Worm (Caenorhabditis elegans) whole organism, L4 larva: ENCODE data around the gene F31D4.2.

Source experiments
- R02D3.7 ChIP-seq: fragments of 150-350 bp; sonication (generic microtip); optimal IDR thresholded peaks from 3 replicates; lab custom pipeline; 2014; ENCODE audit warnings: missing biosample characterization, missing genetic modification characterization
- egl-27 ChIP-seq: sonication (generic microtip); optimal IDR thresholded peaks from 3 replicates; lab custom pipeline; 2017; ENCODE audit warnings: missing biosample characterization, missing genetic modification reagents, missing genetic modification characterization
- egl-43 ChIP-seq: fragments of 200-800 bp; sonication (Bioruptor generic); IDR thresholded peaks from 2 replicates; pipeline ENCODE4 v1.3.6; 2022; ENCODE audit warnings: missing genetic modification reagents, missing genetic modification characterization, missing compliant biosample characterization
- fos-1 ChIP-seq: fragments of 150-350 bp; optimal IDR thresholded peaks from 2 replicates; lab custom pipeline; 2014; ENCODE audit warnings: missing biosample characterization, missing genetic modification characterization
- lsy-2 ChIP-seq, 2 experiments: fragments of 150-350 bp in 1 of 2; sonication (generic microtip) in 1 of 2; optimal IDR thresholded peaks; 2 replicates each; lab custom pipeline; 2014 to 2017; ENCODE audit warnings: missing biosample characterization in 2 of 2, missing genetic modification characterization in 2 of 2
- mdl-1 ChIP-seq, 2 experiments: fragments of 150-350 bp in 1 of 2; sonication (generic microtip) in 1 of 2; optimal IDR thresholded peaks; 2 replicates each; lab custom pipeline; 2014 to 2017; ENCODE audit warnings: missing biosample characterization in 2 of 2, missing genetic modification characterization in 2 of 2
- nhr-76 ChIP-seq: fragments of 150-350 bp; optimal IDR thresholded peaks from 2 replicates; lab custom pipeline; 2014; ENCODE audit warnings: missing biosample characterization, missing genetic modification characterization
- pha-4 ChIP-seq, 2 experiments: fragments of 150-350 bp in 1 of 2; fragments of 200-800 bp in 1 of 2; sonication (Bioruptor generic) in 1 of 2; IDR thresholded peaks in 1 of 2; optimal IDR thresholded peaks in 1 of 2; 2 replicates each; pipeline versions ENCODE4 v1.3.6 to Lab custom; 2014 to 2022; ENCODE audit warnings: missing genetic modification characterization in 2 of 2, missing genetic modification reagents in 2 of 2, missing biosample characterization in 1 of 2, missing compliant biosample characterization in 1 of 2
- pqm-1 ChIP-seq: sonication (generic microtip); optimal IDR thresholded peaks from 2 replicates; lab custom pipeline; 2017; ENCODE audit warnings: missing biosample characterization, missing genetic modification characterization
- skn-1 ChIP-seq: fragments of 150-350 bp; optimal IDR thresholded peaks from 2 replicates; lab custom pipeline; 2014; ENCODE audit warnings: missing biosample characterization, missing genetic modification characterization

DNA sequence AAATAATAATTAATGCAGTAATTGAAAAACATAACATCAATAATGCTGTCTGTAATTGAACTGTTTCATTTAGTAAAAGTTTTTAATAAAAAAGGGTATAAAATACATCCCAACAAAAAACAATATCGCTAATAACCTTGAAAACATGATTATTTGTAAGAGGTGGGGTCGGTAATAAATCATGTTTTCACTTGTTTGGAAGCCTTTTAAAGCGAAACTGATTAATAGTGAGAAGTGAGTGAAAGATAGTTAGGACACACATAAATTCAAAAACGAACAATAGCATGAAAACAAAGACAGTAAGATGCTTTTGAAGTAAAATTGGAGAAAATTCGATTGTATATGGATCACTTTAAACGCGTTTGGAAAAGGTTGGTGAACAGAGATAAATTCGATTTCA lies 15.7 kb upstream of the F31D4.2 start, which contains the start of gene try-4:
- TF ChIP-seq nhr-76 (no peak), lsy-2 (tag; optimal IDR thresholded peaks at IDR 0.05; lab: Kevin White, UChicago) (no peak), egl-43 (GFP tag; lab: Robert Waterston, UW) (no peak), fos-1 (tag; lab: Kevin White, UChicago) (no peak), R02D3.7 (tag; lab: Kevin White, UChicago) (no peak), pha-4 (GFP tag; IDR thresholded peaks at IDR 0.05; lab: Robert Waterston, UW) (no peak), pha-4 (tag; optimal IDR thresholded peaks at IDR 0.05; lab: Kevin White, UChicago) (no peak), skn-1 (tag; lab: Kevin White, UChicago) (no peak), egl-27 (no peak), mdl-1 (tag; optimal IDR thresholded peaks at IDR 0.05; lab: Kevin White, UChicago) (no peak), pqm-1 (tag; lab: Kevin White, UChicago) (no peak)
